Worm (Caenorhabditis elegans) whole organism, L4 larva: ENCODE measurements around the gene npa-1.

Source experiments
- D1046.2 ChIP-seq: fragments of 200-800 bp; sonication (Bioruptor generic); IDR thresholded peaks from 2 replicates; pipeline ENCODE4 v1.3.6; 2022; ENCODE audit warnings: missing genetic modification characterization, missing compliant biosample characterization
- F26F4.8 ChIP-seq: fragments of 200-800 bp; sonication (Bioruptor generic); conservative IDR thresholded peaks from 2 replicates; pipeline ENCODE4 v1.3.6; 2022; ENCODE audit warnings: missing genetic modification characterization, missing compliant biosample characterization
- R02D3.7 ChIP-seq: fragments of 150-350 bp; sonication (generic microtip); optimal IDR thresholded peaks from 3 replicates; lab custom pipeline; 2014; ENCODE audit warnings: missing biosample characterization, missing genetic modification characterization
- T20F7.1 ChIP-seq: fragments of 200-800 bp; sonication (Bioruptor generic); optimal IDR thresholded peaks from 2 replicates; lab custom pipeline; 2018; ENCODE audit warnings: mild to moderate bottlenecking, missing genetic modification characterization, missing compliant biosample characterization
- T26A8.4 ChIP-seq: fragments of 200-800 bp; sonication (Bioruptor generic); IDR thresholded peaks from 2 replicates; pipeline ENCODE4 v1.3.6; 2022; ENCODE audit warnings: missing genetic modification characterization, missing compliant biosample characterization
- Y48G9A.11 ChIP-seq: fragments of 200-800 bp; sonication (Bioruptor generic); IDR thresholded peaks from 2 replicates; pipeline ENCODE4 v1.3.6; 2022; ENCODE audit warnings: missing genetic modification reagents, missing genetic modification characterization, missing compliant biosample characterization
- ZK337.2 ChIP-seq: fragments of 200-800 bp; sonication (Bioruptor generic); IDR thresholded peaks from 2 replicates; pipeline ENCODE4 v1.3.6; 2022; ENCODE audit warnings: missing genetic modification reagents, missing genetic modification characterization, missing compliant biosample characterization
- aha-1 ChIP-seq: fragments of 150-350 bp; peaks from one replicate; lab custom pipeline; 2014; ENCODE audit warnings: missing biosample characterization, missing genetic modification characterization
- arid-1 ChIP-seq: fragments of 200-800 bp; sonication (Bioruptor generic); conservative IDR thresholded peaks from 2 replicates; pipeline ENCODE4 v1.3.6; 2022; ENCODE audit warnings: missing genetic modification reagents, missing genetic modification characterization, missing compliant biosample characterization
- attf-4 ChIP-seq: sonication (generic microtip); optimal IDR thresholded peaks from 3 replicates; lab custom pipeline; 2017; ENCODE audit warnings: missing biosample characterization, missing genetic modification characterization
- ctbp-1 ChIP-seq: fragments of 200-800 bp; sonication (Bioruptor generic); IDR thresholded peaks from 2 replicates; pipeline ENCODE4 v1.3.6; 2022; ENCODE audit warnings: missing genetic modification reagents, missing genetic modification characterization, missing compliant biosample characterization
- daf-16 ChIP-seq, 3 experiments: sonication (generic microtip); optimal IDR thresholded peaks; 2 replicates each; lab custom pipeline; 2016 to 2017; ENCODE audit warnings: missing genetic modification characterization in 3 of 3, missing genetic modification reagents in 3 of 3, mild to moderate bottlenecking in 2 of 3, missing compliant biosample characterization in 2 of 3, missing biosample characterization in 1 of 3, moderate library complexity in 1 of 3
- daf-19 ChIP-seq: fragments of 200-800 bp; sonication (Bioruptor generic); conservative IDR thresholded peaks from 2 replicates; pipeline ENCODE4 v1.3.6; 2022; ENCODE audit warnings: missing genetic modification characterization, missing compliant biosample characterization
- dmd-6 ChIP-seq: fragments of 200-800 bp; sonication (Bioruptor generic); IDR thresholded peaks from 2 replicates; pipeline ENCODE4 v1.3.6; 2022; ENCODE audit warnings: missing genetic modification reagents, missing genetic modification characterization, missing compliant biosample characterization
- dve-1 ChIP-seq: sonication (generic microtip); optimal IDR thresholded peaks from 2 replicates; lab custom pipeline; 2017; ENCODE audit warnings: antibody characterized with exemption, mild to moderate bottlenecking, missing genetic modification characterization, missing compliant biosample characterization; ENCODE audit not compliant: insufficient read depth
- hlh-11 ChIP-seq: fragments of 200-800 bp; sonication (Bioruptor generic); optimal IDR thresholded peaks from 2 replicates; lab custom pipeline; 2018; ENCODE audit warnings: mild to moderate bottlenecking, missing genetic modification characterization, missing compliant biosample characterization
- lin-15B ChIP-seq: fragments of 150-350 bp; sonication (generic microtip); optimal IDR thresholded peaks from 3 replicates; lab custom pipeline; 2014; ENCODE audit warnings: missing biosample characterization, missing genetic modification characterization
- lir-3 ChIP-seq: sonication (generic microtip); optimal IDR thresholded peaks from 2 replicates; lab custom pipeline; 2016; ENCODE audit warnings: mild to moderate bottlenecking, missing genetic modification characterization, missing compliant biosample characterization
- lsy-2 ChIP-seq, 2 experiments: fragments of 150-350 bp in 1 of 2; sonication (generic microtip) in 1 of 2; optimal IDR thresholded peaks; 2 replicates each; lab custom pipeline; 2014 to 2017; ENCODE audit warnings: missing biosample characterization in 2 of 2, missing genetic modification characterization in 2 of 2
- mdt-29 ChIP-seq: fragments of 200-800 bp; sonication (Bioruptor generic); IDR thresholded peaks from 2 replicates; pipeline ENCODE4 v1.3.6; 2022; ENCODE audit warnings: missing genetic modification reagents, missing genetic modification characterization, missing compliant biosample characterization
- nhr-6 ChIP-seq: fragments of 150-350 bp; optimal IDR thresholded peaks from 2 replicates; lab custom pipeline; 2014; ENCODE audit warnings: missing biosample characterization, missing genetic modification characterization
- nhr-77 ChIP-seq: fragments of 150-350 bp; optimal IDR thresholded peaks from 2 replicates; lab custom pipeline; 2014; ENCODE audit warnings: missing biosample characterization, missing genetic modification characterization
- php-3 ChIP-seq: fragments of 200-800 bp; sonication (Bioruptor generic); IDR thresholded peaks from 2 replicates; pipeline ENCODE4 v1.3.6; 2022; ENCODE audit warnings: missing genetic modification reagents, missing genetic modification characterization, missing compliant biosample characterization
- pqm-1 ChIP-seq: sonication (generic microtip); optimal IDR thresholded peaks from 2 replicates; lab custom pipeline; 2017; ENCODE audit warnings: missing biosample characterization, missing genetic modification characterization
- skn-1 ChIP-seq: fragments of 150-350 bp; optimal IDR thresholded peaks from 2 replicates; lab custom pipeline; 2014; ENCODE audit warnings: missing biosample characterization, missing genetic modification characterization
- spr-3 ChIP-seq: fragments of 200-800 bp; sonication (Bioruptor generic); optimal IDR thresholded peaks from 2 replicates; lab custom pipeline; 2018; ENCODE audit warnings: mild to moderate bottlenecking, missing genetic modification characterization, missing compliant biosample characterization
- tag-97 ChIP-seq: fragments of 200-800 bp; sonication (Bioruptor generic); IDR thresholded peaks from 2 replicates; pipeline ENCODE4 v1.3.6; 2022; ENCODE audit warnings: missing genetic modification characterization, missing compliant biosample characterization
- tra-1 ChIP-seq: fragments of 200-800 bp; sonication (Bioruptor generic); IDR thresholded peaks from 2 replicates; pipeline ENCODE4 v1.3.6; 2022; ENCODE audit warnings: missing genetic modification reagents, missing genetic modification characterization, missing compliant biosample characterization
- unc-130 ChIP-seq: sonication (generic microtip); optimal IDR thresholded peaks from 2 replicates; lab custom pipeline; 2016; ENCODE audit warnings: missing genetic modification reagents, missing genetic modification characterization, missing compliant biosample characterization
- unc-62 ChIP-seq, 3 experiments: fragments of 150-350 bp in 1 of 3; sonication (generic microtip); optimal IDR thresholded peaks in 2 of 3; peaks in 1 of 3; 1 replicate in 1 of 3; 2 replicates in 2 of 3; lab custom pipeline; 2014 to 2017; ENCODE audit warnings: missing biosample characterization in 3 of 3, missing genetic modification characterization in 3 of 3, missing genetic modification reagents in 3 of 3, missing genotype in 1 of 3
- zfp-2 ChIP-seq: sonication (generic microtip); optimal IDR thresholded peaks from 2 replicates; lab custom pipeline; 2016; ENCODE audit warnings: mild to moderate bottlenecking, missing genetic modification characterization, missing compliant biosample characterization
- ztf-7 ChIP-seq: fragments of 150-350 bp; optimal IDR thresholded peaks from 2 replicates; lab custom pipeline; 2014; ENCODE audit warnings: missing biosample characterization, missing genetic modification characterization

Gene npa-1

ce11 chrV:7027055-7027454, 48.5 kb upstream of the npa-1 start, which contains the start of gene F20A1.6:
TSS of gene F20A1.6 (minus strand) at chrV:7027155.
- TF ChIP-seq T26A8.4 (no peak), ctbp-1 (no peak), daf-16 (GFP tag; optimal IDR thresholded peaks at IDR 0.05; lab: Kevin White, UChicago) (no peak), daf-16 (tag; optimal IDR thresholded peaks at IDR 0.05; lab: Kevin White, UChicago) (no peak), F26F4.8 (GFP tag; lab: Robert Waterston, UW) (no peak), skn-1 (tag; lab: Kevin White, UChicago) (no peak), hlh-11 (tag; lab: Kevin White, UChicago) (no peak), tra-1 (GFP tag; lab: Robert Waterston, UW) (no peak), pqm-1 (tag; lab: Kevin White, UChicago) (no peak), lir-3 (tag; lab: Kevin White, UChicago) (no peak), zfp-2 (tag; lab: Kevin White, UChicago) (no peak), tag-97 (GFP tag; lab: Robert Waterston, UW) (no peak), lin-15B (no peak)

ce11 chrV:7036475-7036874, 39.1 kb upstream of the npa-1 start, which contains the start of gene twk-11:
TSS of gene twk-11 (minus strand) at chrV:7036575.
- TF ChIP-seq aha-1 (peak; percentile 7), D1046.2 (no peak)

ce11 chrV:7046005-7046404, 29.6 kb upstream of the npa-1 start, which contains the start of gene F20A1.2:
TSS of gene F20A1.2 (plus strand) at chrV:7046305.
- TF ChIP-seq attf-4 (tag; lab: Kevin White, UChicago) (no peak), F26F4.8 (GFP tag; lab: Robert Waterston, UW) (no peak), nhr-77 (no peak)

- TF ChIP-seq unc-130 (GFP tag; lab: Kevin White, UChicago) (no peak), ctbp-1 (no peak), ZK337.2 (GFP tag; lab: Robert Waterston, UW) (no peak), unc-62 (GFP tag; optimal IDR thresholded peaks at IDR 0.05 in 1 of 2; lab: Kevin White, UChicago) (peak in 1 of 2 experiments; percentile 16), unc-62 (tag; optimal IDR thresholded peaks at IDR 0.05; lab: Kevin White, UChicago) (no peak), lsy-2 (tag; optimal IDR thresholded peaks at IDR 0.05; lab: Kevin White, UChicago) (no peak)
These were observed 28.1 kb upstream of the npa-1 start, which contains the start of gene F20A1.8 for ce11 chrV:7047512-7047911. TSS of gene F20A1.8 (minus strand) at chrV:7047612.

ce11 chrV:7050153-7050552, 25.4 kb upstream of the npa-1 start:
- TF ChIP-seq ztf-7, result no peak
- no peak for TF ChIP-seq nhr-6 (tag; lab: Kevin White, UChicago)
- peak; percentile 27 for TF ChIP-seq aha-1
- no peak for TF ChIP-seq mdt-29 (GFP tag; lab: Robert Waterston, UW)
- TF ChIP-seq unc-62 (GFP tag; optimal IDR thresholded peaks at IDR 0.05 in 1 of 2; lab: Kevin White, UChicago), result peak in 1 of 2 experiments; percentile 92
- TF ChIP-seq unc-62 (tag; optimal IDR thresholded peaks at IDR 0.05; lab: Kevin White, UChicago), result no peak

ce11 chrV:7051133-7051765, 24.3 kb upstream of the npa-1 start, which contains the start of the genes tofu-2 and spig-1:
TSS of gene tofu-2 (minus strand) at chrV:7051248.
TSS of gene spig-1 (plus strand) at chrV:7051715.
- no peak for TF ChIP-seq dmd-6 (GFP tag; lab: Robert Waterston, UW)
- no peak for TF ChIP-seq D1046.2
- peak; percentile 96 for TF ChIP-seq Y48G9A.11 (GFP tag; lab: Robert Waterston, UW)
- TF ChIP-seq nhr-6 (tag; lab: Kevin White, UChicago), result no peak
- TF ChIP-seq T20F7.1, result no peak
- TF ChIP-seq dve-1, result no peak

- TF ChIP-seq arid-1 (GFP tag; lab: Robert Waterston, UW), result no peak
- no peak for TF ChIP-seq spr-3 (GFP tag; lab: Kevin White, UChicago)
- TF ChIP-seq php-3 (GFP tag; lab: Robert Waterston, UW), result no peak
- TF ChIP-seq D1046.2, result no peak
- TF ChIP-seq R02D3.7 (tag; lab: Kevin White, UChicago), result no peak
- no peak for TF ChIP-seq ZK337.2 (GFP tag; lab: Robert Waterston, UW)
- no peak for TF ChIP-seq daf-19 (GFP tag; lab: Robert Waterston, UW)
- TF ChIP-seq, all 104 proteins: peak for 0
These were observed 22.5 kb upstream of the npa-1 start, which contains the start of gene txt-17 for ce11 chrV:7053100-7053499. TSS of gene txt-17 (minus strand) at chrV:7053200.
